Worm (Caenorhabditis elegans): ENCODE measurements around the gene M04D8.7.
A peak's percentile ranks its signal among the peaks of the same experiment; 100 is the strongest.
"Not testable (repeated sequence)": the region's sequence is repeated elsewhere in the genome, so short reads cannot be mapped to it uniquely, and the experiment has no call there.

The M04D8.7 gene

ce11 chrIII:10049682-10050081 lies 12.4 kb downstream of the M04D8.7 start, which contains the start of gene T16G12.1:
Gene T16G12.1 (minus strand): TSS chrIII:10049857.
- TF ChIP-seq lsy-2 (tag; optimal IDR thresholded peaks at IDR 0.05) (no peak), peb-1 (tag; optimal IDR thresholded peaks at IDR 0.05) (no peak), fos-1 (tag; optimal IDR thresholded peaks at IDR 0.05) (peak; percentile 94), lin-11 (tag; optimal IDR thresholded peaks at IDR 0.05) (no peak)

ce11 chrIII:10050321-10050720 lies 13.1 kb downstream of the M04D8.7 start, which contains the start of gene T16G12.3:
Gene T16G12.3 (plus strand): TSS chrIII:10050621.
- TF ChIP-seq zag-1, ceh-16, fos-1 (tag; optimal IDR thresholded peaks at IDR 0.05): not testable (repeated sequence)

- not testable (repeated sequence) for TF ChIP-seq crh-2 (tag; optimal IDR thresholded peaks at IDR 0.05); mbf-1 (tag; optimal IDR thresholded peaks at IDR 0.05); sma-3 (GFP tag; optimal IDR thresholded peaks at IDR 0.05)
These were observed 16.1 kb downstream of the M04D8.7 start, which contains the start of gene T16G12.12 for ce11 chrIII:10053312-10053711. Gene T16G12.12 (plus strand): TSS chrIII:10053612.

- TF ChIP-seq egl-27 (tag; optimal IDR thresholded peaks at IDR 0.05) (no peak), lin-13 (GFP tag; optimal IDR thresholded peaks at IDR 0.05) (no peak), alr-1 (tag; optimal IDR thresholded peaks at IDR 0.05) (no peak), snpc-4 (tag; optimal IDR thresholded peaks at IDR 0.05) (no peak), nhr-21 (tag; optimal IDR thresholded peaks at IDR 0.05) (no peak), skn-1 (tag; optimal IDR thresholded peaks at IDR 0.05) (no peak), ceh-16 (tag; optimal IDR thresholded peaks at IDR 0.05) (no peak), ZK546.5 (tag; optimal IDR thresholded peaks at IDR 0.05) (no peak), C34F6.9 (tag; optimal IDR thresholded peaks at IDR 0.05) (no peak), dmd-4 (tag; optimal IDR thresholded peaks at IDR 0.05) (no peak), zag-1 (tag; optimal IDR thresholded peaks at IDR 0.05) (no peak), Y55F3AM.14 (GFP tag; optimal IDR thresholded peaks at IDR 0.05) (no peak), nhr-23 (tag; optimal IDR thresholded peaks at IDR 0.05) (no peak), fos-1 (tag; optimal IDR thresholded peaks at IDR 0.05) (no peak), ceh-82 (tag; optimal IDR thresholded peaks at IDR 0.05) (no peak), lin-11 (tag; optimal IDR thresholded peaks at IDR 0.05) (no peak), ama-1 (optimal IDR thresholded peaks at IDR 0.05) (no peak)
These were observed 18.8 kb downstream of the M04D8.7 start, which contains the start of gene T16G12.10 for ce11 chrIII:10056033-10056432. Gene T16G12.10 (minus strand): TSS chrIII:10056133.

ce11 chrIII:10057518-10057917 lies 20.3 kb downstream of the M04D8.7 start, which contains the start of gene T16G12.4:
Gene T16G12.4 (plus strand): TSS chrIII:10057818.
- TF ChIP-seq lsy-2 (tag; optimal IDR thresholded peaks at IDR 0.05) (no peak), sma-9 (GFP tag; optimal IDR thresholded peaks at IDR 0.05) (no peak), sma-9 (tag; optimal IDR thresholded peaks at IDR 0.05) (no peak)

- TF ChIP-seq mdl-1 (tag; optimal IDR thresholded peaks at IDR 0.05) (no peak), sma-3 (GFP tag; optimal IDR thresholded peaks at IDR 0.05) (no peak), blmp-1 (tag; optimal IDR thresholded peaks at IDR 0.05; ENCODE audit: insufficient read depth) (no peak), R02D3.7 (tag; optimal IDR thresholded peaks at IDR 0.05) (no peak), ama-1 (optimal IDR thresholded peaks at IDR 0.05) (no peak), gmeb-1 (tag; optimal IDR thresholded peaks at IDR 0.05) (no peak), skn-1 (tag; optimal IDR thresholded peaks at IDR 0.05) (no peak), dmd-4 (tag; optimal IDR thresholded peaks at IDR 0.05) (no peak), sem-4 (tag; optimal IDR thresholded peaks at IDR 0.05) (no peak), lin-13 (GFP tag; optimal IDR thresholded peaks at IDR 0.05) (no peak), ztf-1 (GFP tag; conservative IDR thresholded peaks at IDR 0.05) (no peak), nhr-237 (tag; optimal IDR thresholded peaks at IDR 0.05) (no peak)
These were observed 21.8 kb downstream of the M04D8.7 start, which contains the start of gene T16G12.8 for ce11 chrIII:10059002-10059401. Gene T16G12.8 (plus strand): TSS chrIII:10059302.

- TF ChIP-seq C34F6.9 (tag; optimal IDR thresholded peaks at IDR 0.05) (no peak), elt-1 (tag; optimal IDR thresholded peaks at IDR 0.05) (no peak), gmeb-1 (tag; optimal IDR thresholded peaks at IDR 0.05) (no peak), lin-11 (tag; optimal IDR thresholded peaks at IDR 0.05) (no peak), lsy-2 (tag; optimal IDR thresholded peaks at IDR 0.05) (no peak), R02D3.7 (tag; optimal IDR thresholded peaks at IDR 0.05) (no peak), dmd-4 (tag; optimal IDR thresholded peaks at IDR 0.05) (no peak), elt-3 (tag; optimal IDR thresholded peaks at IDR 0.05) (no peak), ztf-11 (tag; optimal IDR thresholded peaks at IDR 0.05) (no peak), Y55F3AM.14 (GFP tag; optimal IDR thresholded peaks at IDR 0.05) (no peak), egl-27 (tag; optimal IDR thresholded peaks at IDR 0.05) (no peak), nhr-6 (tag; optimal IDR thresholded peaks at IDR 0.05) (no peak), mab-5 (tag; optimal IDR thresholded peaks at IDR 0.05) (no peak)
These were observed 23.3 kb downstream of the M04D8.7 start, which contains the start of gene T16G12.13 for ce11 chrIII:10060573-10060972. Gene T16G12.13 (plus strand): TSS chrIII:10060865.
